Worm (Caenorhabditis elegans): ENCODE measurements around the gene C31E10.11.

The C31E10.11 gene

ce11 chrX:13990680-13991079 lies at the start of gene C31E10.11:
C31E10.11 (minus strand) TSS chrX:13990780.
- no peak for TF ChIP-seq rpc-1 (optimal IDR thresholded peaks at IDR 0.05)
- TF ChIP-seq rpc-1 (tag; optimal IDR thresholded peaks at IDR 0.05): peak; percentile 56
- no peak for TF ChIP-seq dox-1 (GFP tag; IDR thresholded peaks at IDR 0.05)

DNA sequence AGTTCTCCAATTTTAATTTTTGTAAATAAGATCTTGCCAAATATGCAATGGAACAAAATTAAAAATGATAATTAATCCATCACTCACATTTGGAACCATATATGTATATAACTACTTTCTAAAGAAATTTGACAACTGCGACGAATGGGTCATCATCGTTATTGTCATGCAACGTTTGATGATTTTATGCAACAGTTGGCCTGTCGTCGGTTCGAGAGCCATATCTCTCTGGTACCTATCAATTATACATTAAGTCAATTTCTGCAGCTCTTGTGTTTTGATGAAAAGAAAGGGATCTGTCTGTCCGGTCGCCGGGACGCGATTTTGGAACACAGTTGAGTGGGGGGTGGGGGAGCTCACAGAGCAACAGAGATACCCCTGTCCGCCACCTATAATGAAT lies 48.7 kb upstream of the C31E10.11 start:
- TF ChIP-seq lin-35 (GFP tag; optimal IDR thresholded peaks at IDR 0.05) (no peak), lsy-27 (tag; optimal IDR thresholded peaks at IDR 0.05; ENCODE audit: borderline replicate concordance, insufficient read depth) (no peak), lin-40 (tag; optimal IDR thresholded peaks at IDR 0.05) (no peak), attf-5 (GFP tag; optimal IDR thresholded peaks at IDR 0.05) (no peak), dox-1 (GFP tag; IDR thresholded peaks at IDR 0.05) (no peak), F55B11.4 (tag; optimal IDR thresholded peaks at IDR 0.05; ENCODE audit: borderline replicate concordance, insufficient read depth) (no peak), atf-7 (tag; optimal IDR thresholded peaks at IDR 0.05) (no peak), zfh-2 (GFP tag; conservative IDR thresholded peaks at IDR 0.05) (no peak)

- no peak for TF ChIP-seq him-1 (tag; optimal IDR thresholded peaks at IDR 0.05)
- no peak for TF ChIP-seq B0019.2 (GFP tag; conservative IDR thresholded peaks at IDR 0.05)
- TF ChIP-seq snpc-3.4 (tag; optimal IDR thresholded peaks at IDR 0.05): no peak
- TF ChIP-seq die-1 (tag; optimal IDR thresholded peaks at IDR 0.05): no peak
- TF ChIP-seq Y95B8A.8 (GFP tag; IDR thresholded peaks at IDR 0.05): no peak
Measured at ce11 chrX:14033494-14033893, 42.9 kb upstream of the C31E10.11 start, which contains the start of gene arrd-25. arrd-25 (plus strand) TSS chrX:14033794.

- TF ChIP-seq ceh-100 (GFP tag; IDR thresholded peaks at IDR 0.05) (no peak), nhr-80 (tag; optimal IDR thresholded peaks at IDR 0.05) (peak; percentile 21)
Measured at ce11 chrX:14030524-14030923, 39.9 kb upstream of the C31E10.11 start.

DNA sequence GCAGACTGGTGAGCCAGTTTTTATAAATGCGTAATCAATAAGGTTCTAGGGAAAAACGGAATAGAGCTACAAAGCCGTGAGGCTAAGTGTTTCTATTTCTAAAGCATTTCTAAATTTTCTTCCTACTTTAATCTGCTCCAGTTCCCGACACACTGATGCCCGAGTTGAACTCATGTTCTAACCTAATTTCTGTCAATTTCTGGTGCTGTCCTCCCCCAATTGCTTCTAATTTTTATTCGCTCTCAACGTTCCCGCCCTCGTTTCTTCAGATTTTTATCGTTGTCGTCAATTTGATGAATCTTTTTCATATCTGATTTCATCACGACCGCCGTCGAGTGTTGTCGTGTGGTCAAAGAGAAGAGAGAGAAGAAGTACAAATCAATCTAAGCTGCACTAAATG lies 39.3 kb upstream of the C31E10.11 start:
- TF ChIP-seq attf-5 (GFP tag; optimal IDR thresholded peaks at IDR 0.05): no peak
- no peak for TF ChIP-seq somi-1 (GFP tag; optimal IDR thresholded peaks at IDR 0.05)
- no peak for TF ChIP-seq lin-54 (GFP tag; optimal IDR thresholded peaks at IDR 0.05)
- no peak for TF ChIP-seq ama-1 (optimal IDR thresholded peaks at IDR 0.05)
- no peak for TF ChIP-seq ama-1 (GFP tag; optimal IDR thresholded peaks at IDR 0.05)
- no peak for TF ChIP-seq lin-40 (tag; optimal IDR thresholded peaks at IDR 0.05)
- no peak for TF ChIP-seq ztf-18 (tag; optimal IDR thresholded peaks at IDR 0.05)
- TF ChIP-seq lin-26 (GFP tag; IDR thresholded peaks at IDR 0.05): no peak
- TF ChIP-seq ceh-91 (GFP tag; IDR thresholded peaks at IDR 0.05): no peak
- TF ChIP-seq ceh-79 (tag; optimal IDR thresholded peaks at IDR 0.05): no peak
- no peak for TF ChIP-seq F23B12.7 (tag; optimal IDR thresholded peaks at IDR 0.05; ENCODE audit: insufficient read depth)
- TF ChIP-seq let-607 (tag; optimal IDR thresholded peaks at IDR 0.05): no peak
- no peak for TF ChIP-seq sdz-38 (tag; optimal IDR thresholded peaks at IDR 0.05)
- TF ChIP-seq T07F8.4 (tag; optimal IDR thresholded peaks at IDR 0.05): no peak
- TF ChIP-seq Y53F4B.3 (GFP tag; IDR thresholded peaks at IDR 0.05): no peak
- TF ChIP-seq lir-1 (GFP tag; conservative IDR thresholded peaks at IDR 0.05): no peak
- no peak for TF ChIP-seq nhr-120 (GFP tag; IDR thresholded peaks at IDR 0.05)
- no peak for TF ChIP-seq nhr-90 (tag; optimal IDR thresholded peaks at IDR 0.05)
- no peak for TF ChIP-seq mes-4 (tag; optimal IDR thresholded peaks at IDR 0.05)

Data from whole organism, young adult.